Worm (Caenorhabditis elegans): Measurements from ENCODE around the gene srw-140.

- TF ChIP-seq nhr-76 (tag; optimal IDR thresholded peaks at IDR 0.05) (no peak), nhr-77 (tag; optimal IDR thresholded peaks at IDR 0.05) (no peak), elt-3 (tag; optimal IDR thresholded peaks at IDR 0.05) (no peak), jun-1 (tag; optimal IDR thresholded peaks at IDR 0.05) (no peak), eor-1 (tag; optimal IDR thresholded peaks at IDR 0.05) (no peak), ama-1 (optimal IDR thresholded peaks at IDR 0.05) (no peak), tbx-2 (tag; optimal IDR thresholded peaks at IDR 0.05) (no peak), sea-2 (GFP tag; optimal IDR thresholded peaks at IDR 0.05) (no peak)
Measured at ce11 chrV:5130018-5130417, 35.5 kb upstream of the srw-140 start, which contains the start of gene F14F9.8.
